Fruit fly (Drosophila melanogaster) whole organism, wandering third instar larva: Measurements from ENCODE around the gene CG13117.
A peak's percentile ranks its signal among the peaks of the same experiment; 100 is the strongest.

Experiments used
- CG32264 ChIP-seq: fragments of 200-800 bp; sonication (Bioruptor generic); optimal IDR thresholded peaks from 2 replicates; lab custom pipeline; 2016; ENCODE audit warnings: missing biosample characterization, missing genetic modification characterization
- CG9705 ChIP-seq: fragments of 200-800 bp; sonication (Bioruptor generic); optimal IDR thresholded peaks from 2 replicates; lab custom pipeline; 2018; ENCODE audit warnings: missing biosample characterization, mild to moderate bottlenecking, missing genetic modification characterization
- Dif ChIP-seq: fragments of 200-275, 200-300 bp; sonication (Bioruptor generic); optimal IDR thresholded peaks from 2 replicates; lab custom pipeline; 2018; ENCODE audit warnings: missing biosample characterization, missing genetic modification characterization; ENCODE audit not compliant: partially characterized antibody
- HLH106 ChIP-seq: fragments of 200-800 bp; optimal IDR thresholded peaks from 3 replicates; lab custom pipeline; 2019; ENCODE audit warnings: missing biosample characterization, mild to moderate bottlenecking, missing genetic modification characterization, moderate library complexity
- Hnf4 ChIP-seq: fragments of 200-800 bp; sonication (Bioruptor generic); optimal IDR thresholded peaks from 2 replicates; lab custom pipeline; 2016; ENCODE audit warnings: missing biosample characterization, mild to moderate bottlenecking, missing genetic modification characterization
- Hr83 ChIP-seq: fragments of 200-300 bp; sonication (Bioruptor generic); optimal IDR thresholded peaks from 2 replicates; lab custom pipeline; 2016; ENCODE audit warnings: missing biosample characterization, mild to moderate bottlenecking, missing genetic modification characterization, moderate library complexity; ENCODE audit not compliant: poor library complexity, severe bottlenecking
- Mio ChIP-seq: sonication (Bioruptor generic); optimal IDR thresholded peaks from 2 replicates; lab custom pipeline; 2016; ENCODE audit warnings: missing biosample characterization, missing genetic modification characterization
- Myc ChIP-seq: fragments of >200 bp; optimal IDR thresholded peaks from 2 replicates; lab custom pipeline; 2017
- N ChIP-seq: fragments of >200 bp; optimal IDR thresholded peaks from 2 replicates; lab custom pipeline; 2018; ENCODE audit warnings: missing biosample characterization, missing external identifiers, missing genetic modification characterization
- Rel ChIP-seq, 2 experiments: fragments of 200-800 bp; sonication (Bioruptor generic) in 1 of 2; optimal IDR thresholded peaks; 2 replicates in 1 of 2; 3 replicates in 1 of 2; lab custom pipeline; 2016 to 2019; ENCODE audit warnings: mild to moderate bottlenecking in 2 of 2, missing biosample characterization in 2 of 2, missing genetic modification characterization in 2 of 2, moderate library complexity in 1 of 2
- Sp1 ChIP-seq: fragments of 200-800 bp; sonication (Bioruptor generic); optimal IDR thresholded peaks from 3 replicates; lab custom pipeline; 2019; ENCODE audit warnings: missing biosample characterization, mild to moderate bottlenecking, missing genetic modification characterization, moderate library complexity
- brk ChIP-seq: fragments of 200-800 bp; sonication (Bioruptor generic); optimal IDR thresholded peaks from 2 replicates; lab custom pipeline; 2016; ENCODE audit warnings: missing biosample characterization, mild to moderate bottlenecking, missing genetic modification characterization
- dmrt93B ChIP-seq: fragments of 200-800 bp; sonication (Bioruptor generic); optimal IDR thresholded peaks from 2 replicates; lab custom pipeline; 2018; ENCODE audit warnings: missing biosample characterization, mild to moderate bottlenecking, missing genetic modification characterization
- dsf ChIP-seq: sonication (Bioruptor generic); optimal IDR thresholded peaks from 2 replicates; lab custom pipeline; 2016; ENCODE audit warnings: missing biosample characterization, missing genetic modification characterization, borderline replicate concordance
- ey ChIP-seq: fragments of 200-800 bp; sonication (Bioruptor generic); optimal IDR thresholded peaks from 2 replicates; lab custom pipeline; 2016; ENCODE audit warnings: missing biosample characterization, missing genetic modification characterization
- foxo ChIP-seq, 2 experiments: fragments of 200-800 bp; sonication (Bioruptor generic); optimal IDR thresholded peaks; 2 replicates in 1 of 2; 3 replicates in 1 of 2; lab custom pipeline; 2016 to 2017; ENCODE audit warnings: missing biosample characterization in 2 of 2, missing genetic modification characterization in 2 of 2
- fru ChIP-seq: fragments of 200-800 bp; sonication (Bioruptor generic); optimal IDR thresholded peaks from 3 replicates; lab custom pipeline; 2016; ENCODE audit warnings: missing biosample characterization, mild to moderate bottlenecking, missing genetic modification characterization
- h ChIP-seq: fragments of 200-800 bp; sonication (Bioruptor generic); optimal IDR thresholded peaks from 3 replicates; lab custom pipeline; 2016; ENCODE audit warnings: missing biosample characterization, mild to moderate bottlenecking, missing genetic modification characterization
- jim ChIP-seq: fragments of 175-275, 200-325 bp; sonication (Bioruptor generic); optimal IDR thresholded peaks from 2 replicates; lab custom pipeline; 2016; ENCODE audit warnings: missing biosample characterization, mild to moderate bottlenecking, missing genetic modification characterization
- lola ChIP-seq: fragments of >200 bp; optimal IDR thresholded peaks from 2 replicates; lab custom pipeline; 2017; ENCODE audit warnings: missing biosample characterization, missing genetic modification characterization
- rgr ChIP-seq: fragments of 200-800 bp; sonication (Bioruptor generic); optimal IDR thresholded peaks from 3 replicates; lab custom pipeline; 2016; ENCODE audit warnings: missing biosample characterization, mild to moderate bottlenecking, missing genetic modification characterization
- sage ChIP-seq: fragments of 200-800 bp; sonication (Bioruptor generic); optimal IDR thresholded peaks from 2 replicates; lab custom pipeline; 2016; ENCODE audit warnings: missing biosample characterization, mild to moderate bottlenecking, missing genetic modification characterization
- tai ChIP-seq: sonication (Bioruptor generic); optimal IDR thresholded peaks from 2 replicates; lab custom pipeline; 2016; ENCODE audit warnings: missing biosample characterization, missing genetic modification characterization
- woc ChIP-seq: sonication (Bioruptor generic); optimal IDR thresholded peaks from 2 replicates; lab custom pipeline; 2016; ENCODE audit warnings: missing biosample characterization, mild to moderate bottlenecking, missing genetic modification characterization

CG13117 gene

dm6 chr2L:9707103-9707502, 29.3 kb upstream of the CG13117 start:
- TF ChIP-seq sage (GFP tag; lab: Kevin White, UChicago), result no peak

dm6 chr2L:9707514-9708094, 28.8 kb upstream of the CG13117 start:
- TF ChIP-seq dmrt93B (GFP tag; lab: Kevin White, UChicago) (no peak), Rel (GFP tag; optimal IDR thresholded peaks at IDR 0.05; lab: Kevin White, UChicago) (no peak), Rel (tag; optimal IDR thresholded peaks at IDR 0.05; lab: Kevin White, UChicago) (peak; percentile 0), h (GFP tag; lab: Kevin White, UChicago) (peak; percentile 47), brk (peak; percentile 35), fru (GFP tag; lab: Kevin White, UChicago) (peak; percentile 9), Hr83 (GFP tag; lab: Kevin White, UChicago) (peak; percentile 78), CG9705 (no peak), rgr (GFP tag; lab: Kevin White, UChicago) (peak; percentile 32)
- TF ChIP-seq, all 38 proteins: peak for 6

- TF ChIP-seq Rel (GFP tag; optimal IDR thresholded peaks at IDR 0.05; lab: Kevin White, UChicago) (no peak), Rel (tag; optimal IDR thresholded peaks at IDR 0.05; lab: Kevin White, UChicago) (no peak), Mio (GFP tag; lab: Kevin White, UChicago) (no peak), Myc (peak; percentile 67)
Measured at dm6 chr2L:9711107-9711585, 25.3 kb upstream of the CG13117 start, which contains the start of gene CG4364. CG4364 (minus strand) TSS chr2L:9711271.

- no peak for TF ChIP-seq Rel (GFP tag; optimal IDR thresholded peaks at IDR 0.05; lab: Kevin White, UChicago)
- TF ChIP-seq Rel (tag; optimal IDR thresholded peaks at IDR 0.05; lab: Kevin White, UChicago), result no peak
- TF ChIP-seq h (GFP tag; lab: Kevin White, UChicago), result peak; percentile 24
Measured at dm6 chr2L:9728791-9729190, 7.7 kb upstream of the CG13117 start.

- TF ChIP-seq Rel (GFP tag; optimal IDR thresholded peaks at IDR 0.05; lab: Kevin White, UChicago) (no peak), Rel (tag; optimal IDR thresholded peaks at IDR 0.05; lab: Kevin White, UChicago) (peak; percentile 82), ey (GFP tag; lab: Kevin White, UChicago) (no peak)
Measured at dm6 chr2L:9729618-9730284, 6.7 kb upstream of the CG13117 start, which contains the start of gene CG13116. CG13116 (plus strand) TSS chr2L:9729940.

- no peak for TF ChIP-seq foxo (GFP tag; optimal IDR thresholded peaks at IDR 0.05; lab: Kevin White, UChicago)
- peak; percentile 72 for TF ChIP-seq Myc
- no peak for TF ChIP-seq HLH106 (tag; lab: Kevin White, UChicago)
- TF ChIP-seq fru (GFP tag; lab: Kevin White, UChicago), result no peak
Measured at dm6 chr2L:9731269-9731668, 5.2 kb upstream of the CG13117 start.

- TF ChIP-seq Sp1, result no peak
- no peak for TF ChIP-seq woc (GFP tag; lab: Kevin White, UChicago)
- TF ChIP-seq dsf, result no peak
- TF ChIP-seq lola (GFP tag; lab: Kevin White, UChicago), result no peak
- no peak for TF ChIP-seq tai
- no peak for TF ChIP-seq h (GFP tag; lab: Kevin White, UChicago)
- TF ChIP-seq brk, result no peak
- no peak for TF ChIP-seq CG9705
- TF ChIP-seq sage (GFP tag; lab: Kevin White, UChicago), result no peak
- TF ChIP-seq N (GFP tag; lab: Kevin White, UChicago), result no peak
- TF ChIP-seq HLH106 (tag; lab: Kevin White, UChicago), result no peak
- TF ChIP-seq jim, result no peak
- no peak for TF ChIP-seq Dif (GFP tag; lab: Kevin White, UChicago)
- TF ChIP-seq Hr83 (GFP tag; lab: Kevin White, UChicago), result no peak
- TF ChIP-seq Mio (GFP tag; lab: Kevin White, UChicago), result no peak
- TF ChIP-seq CG32264 (GFP tag; lab: Kevin White, UChicago), result no peak
- TF ChIP-seq Hnf4 (GFP tag; lab: Kevin White, UChicago), result no peak
- TF ChIP-seq Rel (GFP tag; optimal IDR thresholded peaks at IDR 0.05; lab: Kevin White, UChicago), result no peak
- no peak for TF ChIP-seq Rel (tag; optimal IDR thresholded peaks at IDR 0.05; lab: Kevin White, UChicago)
Measured at dm6 chr2L:9734134-9734533, 2.3 kb upstream of the CG13117 start.
